Worm (Caenorhabditis elegans) whole organism, L4/young adult: ENCODE results near the gene ZK380.4.

Source experiments
- W03F9.2 ChIP-seq: fragments of 150-350 bp; optimal IDR thresholded peaks from 2 replicates; lab custom pipeline; 2014; ENCODE audit warnings: missing biosample characterization, missing genetic modification characterization
- dao-5 ChIP-seq: sonication (generic microtip); optimal IDR thresholded peaks from 2 replicates; lab custom pipeline; 2016; ENCODE audit warnings: missing genotype, missing genetic modification characterization, moderate library complexity, missing compliant biosample characterization
- him-1 ChIP-seq: sonication (generic microtip); optimal IDR thresholded peaks from 2 replicates; lab custom pipeline; 2016; ENCODE audit warnings: missing genotype, missing genetic modification reagents, missing genetic modification characterization, missing compliant biosample characterization

DNA sequence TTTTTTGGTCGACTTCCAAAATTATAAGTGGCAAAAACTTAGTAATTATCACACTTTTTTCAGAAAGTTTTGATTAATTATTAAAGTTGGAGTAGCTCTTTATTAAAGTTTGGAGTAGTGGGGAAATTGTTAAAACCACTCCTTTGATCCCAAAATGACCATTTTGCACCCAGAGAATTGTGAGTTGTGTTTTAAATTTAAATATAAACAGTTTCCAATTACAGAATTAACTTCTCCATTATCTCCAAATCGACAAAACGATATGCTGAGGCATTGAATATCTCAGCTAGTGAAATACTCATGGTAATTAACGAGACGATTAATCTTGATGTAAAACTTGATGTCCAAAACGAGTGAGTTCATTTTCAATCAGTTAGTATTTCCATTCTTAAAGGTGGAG lies 24.0 kb downstream of the ZK380.4 start, which contains the start of gene fbxb-58:
- TF ChIP-seq him-1 (tag; lab: Kevin White, UChicago) (no peak), W03F9.2 (no peak), dao-5 (tag; lab: Kevin White, UChicago) (no peak)
